Worm (Caenorhabditis elegans): ENCODE results near the gene F44G4.6.

ce11 chrII:9005067-9005466 lies 3.5 kb upstream of the F44G4.6 start, which contains the start of gene F44G4.7:
- TF ChIP-seq T22C8.4 (GFP tag; IDR thresholded peaks at IDR 0.05) (no peak), flt-1 (GFP tag; IDR thresholded peaks at IDR 0.05) (no peak), med-1 (GFP tag; optimal IDR thresholded peaks at IDR 0.05; ENCODE audit: insufficient read depth) (no peak), cog-1 (tag; optimal IDR thresholded peaks at IDR 0.05) (no peak), ztf-23 (GFP tag; IDR thresholded peaks at IDR 0.05) (no peak), ztf-29 (GFP tag; IDR thresholded peaks at IDR 0.05) (no peak), tab-1 (GFP tag; IDR thresholded peaks at IDR 0.05) (no peak)
